Fruit fly (Drosophila melanogaster) whole organism: Measurements from ENCODE around the gene CG7191.

Experiments
- CG8478 ChIP-seq: fragments of >200 bp; optimal IDR thresholded peaks from 2 replicates; lab custom pipeline; 2018; ENCODE audit warnings: inconsistent platforms
- Dll ChIP-seq: fragments of >200 bp; optimal IDR thresholded peaks from 2 replicates; lab custom pipeline; 2017
- EcR ChIP-seq, 2 experiments: fragments of >200 bp; optimal IDR thresholded peaks; 2 replicates each; lab custom pipeline; 2017; ENCODE audit warnings: missing biosample characterization in 2 of 2, missing genetic modification characterization in 2 of 2, missing genetic modification reagents in 2 of 2
- pan ChIP-seq: fragments of >200 bp; optimal IDR thresholded peaks from 2 replicates; lab custom pipeline; 2017
- psq ChIP-seq: fragments of >200 bp; optimal IDR thresholded peaks from 2 replicates; lab custom pipeline; 2017
- usp ChIP-seq: fragments of >200 bp; optimal IDR thresholded peaks from 2 replicates; lab custom pipeline; 2017; ENCODE audit warnings: missing biosample characterization, missing genetic modification characterization, mixed read lengths

dm6 chr2L:7794689-7795475, 27.5 kb downstream of the CG7191 start:
- TF ChIP-seq CG8478 (lab: Kevin White, UChicago) (no peak), psq (no peak), usp (GFP tag; lab: Kevin White, UChicago) (no peak), Dll (no peak), EcR (GFP tag; optimal IDR thresholded peaks at IDR 0.05; lab: Kevin White, UChicago) (no peak), pan (lab: Kevin White, UChicago) (no peak)
